Worm (Caenorhabditis elegans): Measurements from ENCODE around the gene F58G11.4.

DNA sequence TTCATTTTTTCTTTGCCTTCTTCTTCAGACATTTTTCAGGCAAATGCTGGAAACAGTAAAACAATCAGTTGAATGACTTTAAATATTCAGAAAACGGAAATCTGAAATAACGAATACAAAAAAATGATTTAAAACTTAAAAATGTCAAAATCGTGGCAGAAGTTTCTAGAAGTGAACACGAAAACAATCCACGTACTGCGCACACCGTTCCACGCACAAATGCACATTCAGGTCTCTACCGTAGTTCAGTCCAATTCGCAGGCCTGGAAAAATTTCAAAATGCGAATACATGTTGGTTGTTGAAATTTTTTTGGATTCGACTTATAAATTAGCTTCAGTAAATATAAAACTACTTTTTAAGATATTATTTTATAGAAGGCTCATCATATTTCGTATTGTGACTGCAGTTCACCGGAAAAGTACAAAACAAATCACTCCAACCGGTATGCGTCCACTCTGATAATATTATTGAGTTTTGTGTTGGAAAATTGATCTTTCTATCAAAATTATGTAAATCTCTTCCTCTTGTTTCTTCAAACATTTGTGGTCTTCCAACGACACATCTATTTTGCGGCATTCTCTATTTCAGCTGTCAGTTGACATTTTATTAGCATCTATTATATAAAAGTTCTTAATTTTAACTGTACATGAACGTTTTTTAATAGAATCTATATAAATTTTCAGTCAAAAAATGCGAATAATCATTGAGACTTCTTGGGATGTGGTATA, at the start of gene F58G11.4, which contains the start of gene mip-2:
- TF ChIP-seq ztf-11 (tag; optimal IDR thresholded peaks at IDR 0.05) = no peak
- no peak for TF ChIP-seq zag-1 (tag; optimal IDR thresholded peaks at IDR 0.05)
- no peak for TF ChIP-seq snu-23 (GFP tag; optimal IDR thresholded peaks at IDR 0.05)
- no peak for TF ChIP-seq nhr-12 (tag; optimal IDR thresholded peaks at IDR 0.05)
- no peak for TF ChIP-seq pag-3 (tag; optimal IDR thresholded peaks at IDR 0.05; ENCODE audit: borderline replicate concordance, insufficient read depth)
